Fruit fly (Drosophila melanogaster): ENCODE data around the gene Ugalt.

The Ugalt gene

dm6 chrX:2743020-2743419, 39.4 kb upstream of the Ugalt start (continued):
- TF ChIP-seq CG33557 (GFP tag; optimal IDR thresholded peaks at IDR 0.05) = no peak
- TF ChIP-seq usp (GFP tag; optimal IDR thresholded peaks at IDR 0.05) = no peak
- peak; percentile 83 for TF ChIP-seq CG3726 (GFP tag; IDR thresholded peaks at IDR 0.05)
- TF ChIP-seq CG14710 (tag; optimal IDR thresholded peaks at IDR 0.05) = no peak
- peak; percentile 71 for TF ChIP-seq Bdp1 (GFP tag; optimal IDR thresholded peaks at IDR 0.05)
- TF ChIP-seq CG8388 (GFP tag; optimal IDR thresholded peaks at IDR 0.05) = peak; percentile 16
- peak; percentile 31 for TF ChIP-seq en (GFP tag; optimal IDR thresholded peaks at IDR 0.05)
- peak; percentile 65 for TF ChIP-seq CG12219 (GFP tag; optimal IDR thresholded peaks at IDR 0.05)
- TF ChIP-seq Sry-δ (GFP tag; optimal IDR thresholded peaks at IDR 0.05) = peak; percentile 43
- TF ChIP-seq CG3407 (GFP tag; optimal IDR thresholded peaks at IDR 0.05) = no peak
- peak; percentile 75 for TF ChIP-seq CG7357 (GFP tag; IDR thresholded peaks at IDR 0.05)
- peak; percentile 15; the same call in 1 of the 2 replicates for TF ChIP-seq sim (GFP tag; IDR thresholded peaks at IDR 0.05)
- TF ChIP-seq CG2889 (GFP tag; IDR thresholded peaks at IDR 0.05) = peak; percentile 87
- TF ChIP-seq CG15479 (GFP tag; optimal IDR thresholded peaks at IDR 0.05) = no peak
- peak; percentile 80 for TF ChIP-seq unpg (GFP tag; optimal IDR thresholded peaks at IDR 0.05)
- no peak for TF ChIP-seq HLH4C (GFP tag; IDR thresholded peaks at IDR 0.05; ENCODE audit: partially characterized antibody)
- TF ChIP-seq Sox102F (GFP tag; optimal IDR thresholded peaks at IDR 0.05) = peak; percentile 79
- TF ChIP-seq CG15514 (GFP tag; optimal IDR thresholded peaks at IDR 0.05) = peak; percentile 73
- peak; percentile 84 for TF ChIP-seq gem (tag; optimal IDR thresholded peaks at IDR 0.05)
- TF ChIP-seq NFAT (GFP tag; IDR thresholded peaks at IDR 0.05) = peak; percentile 86
- peak; percentile 47; the same call in 1 of the 2 replicates for TF ChIP-seq wor (GFP tag; IDR thresholded peaks at IDR 0.05)
- no peak for TF ChIP-seq knrl (GFP tag; IDR thresholded peaks at IDR 0.05; ENCODE audit: partially characterized antibody)
- TF ChIP-seq Doc3 (GFP tag; IDR thresholded peaks at IDR 0.05; ENCODE audit: partially characterized antibody) = no peak
- no peak for TF ChIP-seq Hmx (GFP tag; optimal IDR thresholded peaks at IDR 0.05)
- peak; percentile 87 for TF ChIP-seq cwo (GFP tag; optimal IDR thresholded peaks at IDR 0.05)
- TF ChIP-seq pfk (GFP tag; optimal IDR thresholded peaks at IDR 0.05) = no peak
- peak; percentile 53 for TF ChIP-seq CG5245 (GFP tag; optimal IDR thresholded peaks at IDR 0.05)
- peak; percentile 67 for TF ChIP-seq CG12104 (GFP tag; optimal IDR thresholded peaks at IDR 0.05)
- TF ChIP-seq so (GFP tag; IDR thresholded peaks at IDR 0.05) = peak; percentile 85
- TF ChIP-seq slp2 (GFP tag; optimal IDR thresholded peaks at IDR 0.05) = peak; percentile 75
- TF ChIP-seq Atf3 (GFP tag; optimal IDR thresholded peaks at IDR 0.05) = peak; percentile 47
- TF ChIP-seq salm (tag; optimal IDR thresholded peaks at IDR 0.05) = peak; percentile 4
- peak; percentile 75 for TF ChIP-seq CG32772 (GFP tag; IDR thresholded peaks at IDR 0.05)
- peak; percentile 89 for TF ChIP-seq zfh2 (GFP tag; optimal IDR thresholded peaks at IDR 0.05)
- TF ChIP-seq GATAe (GFP tag; conservative IDR thresholded peaks at IDR 0.05) = peak; percentile 82
- no peak for TF ChIP-seq CG2129 (GFP tag; IDR thresholded peaks at IDR 0.05; ENCODE audit: partially characterized antibody)
- peak; percentile 74 for TF ChIP-seq ttk (GFP tag; IDR thresholded peaks at IDR 0.05)
- no peak for TF ChIP-seq tap (tag; optimal IDR thresholded peaks at IDR 0.05)
- peak; percentile 50 for TF ChIP-seq CG10543 (GFP tag; optimal IDR thresholded peaks at IDR 0.05)
- TF ChIP-seq seq (GFP tag; IDR thresholded peaks at IDR 0.05) = peak; percentile 83
- TF ChIP-seq sc (optimal IDR thresholded peaks at IDR 0.05) = no peak
- TF ChIP-seq sc (GFP tag; optimal IDR thresholded peaks at IDR 0.05) = no peak
- no peak for TF ChIP-seq CG6765 (GFP tag; optimal IDR thresholded peaks at IDR 0.05)
- no peak for TF ChIP-seq BEAF-32 (GFP tag; optimal IDR thresholded peaks at IDR 0.05)
- peak; percentile 59 for TF ChIP-seq onecut (GFP tag; IDR thresholded peaks at IDR 0.05)
- TF ChIP-seq D (optimal IDR thresholded peaks at IDR 0.05) = no peak
- peak; percentile 25 for TF ChIP-seq D (GFP tag; optimal IDR thresholded peaks at IDR 0.05)
- TF ChIP-seq Poxn (GFP tag; IDR thresholded peaks at IDR 0.05) = peak; percentile 72; the same call in 1 of the 2 replicates
- peak; percentile 96 for TF ChIP-seq slbo (GFP tag; IDR thresholded peaks at IDR 0.05)
- peak; percentile 55; the same call in 1 of the 2 replicates for TF ChIP-seq ara (GFP tag; IDR thresholded peaks at IDR 0.05)
- peak; percentile 85 for TF ChIP-seq Oaz (GFP tag; IDR thresholded peaks at IDR 0.05)
- peak; percentile 79 for TF ChIP-seq Rx (GFP tag; IDR thresholded peaks at IDR 0.05)

Measured in whole organism, embryonic.